Worm (Caenorhabditis elegans) whole organism, young adult: Measurements from ENCODE around the gene E02C12.6.

Experiments
- B0019.2 ChIP-seq: fragments of 200-800 bp; sonication (Bioruptor generic); conservative IDR thresholded peaks from 2 replicates; pipeline ENCODE4 v1.3.6; 2022; ENCODE audit warnings: missing genetic modification reagents, missing genetic modification characterization, missing compliant biosample characterization
- attf-3 ChIP-seq: fragments of 200-800 bp; sonication (Bioruptor generic); conservative IDR thresholded peaks from 2 replicates; pipeline ENCODE4 v1.3.6; 2022; ENCODE audit warnings: missing genetic modification reagents, missing genetic modification characterization, missing compliant biosample characterization
- lin-26 ChIP-seq: fragments of 200-800 bp; sonication (Bioruptor generic); IDR thresholded peaks from 2 replicates; pipeline ENCODE4 v1.3.6; 2022; ENCODE audit warnings: missing genetic modification reagents, missing genetic modification characterization, missing compliant biosample characterization
- madf-8 ChIP-seq: fragments of 200-800 bp; sonication (Bioruptor generic); conservative IDR thresholded peaks from 2 replicates; pipeline ENCODE4 v1.3.6; 2022; ENCODE audit warnings: missing genetic modification reagents, missing genetic modification characterization, missing compliant biosample characterization
- nhr-179 ChIP-seq: sonication (generic microtip); optimal IDR thresholded peaks from 2 replicates; lab custom pipeline; 2016; ENCODE audit warnings: mild to moderate bottlenecking, missing genetic modification characterization, missing compliant biosample characterization
- pha-4 ChIP-seq: fragments of 150-350 bp; sonication (generic microtip); optimal IDR thresholded peaks from 2 replicates; lab custom pipeline; 2014; ENCODE audit warnings: missing biosample characterization, missing genetic modification reagents, missing genetic modification characterization
- zfh-2 ChIP-seq: fragments of 200-800 bp; sonication (Bioruptor generic); conservative IDR thresholded peaks from 2 replicates; pipeline ENCODE4 v1.3.6; 2022; ENCODE audit warnings: missing genetic modification reagents, missing genetic modification characterization, missing compliant biosample characterization

ce11 chrV:9376417-9376816 lies 5.5 kb upstream of the E02C12.6 start, which contains the start of gene E02C12.19:
- TF ChIP-seq B0019.2 (GFP tag; lab: Robert Waterston, UW), result no peak
- TF ChIP-seq zfh-2 (GFP tag; lab: Robert Waterston, UW), result no peak
- TF ChIP-seq pha-4 (tag; lab: Kevin White, UChicago), result no peak
- TF ChIP-seq nhr-179 (tag; lab: Kevin White, UChicago), result no peak
- no peak for TF ChIP-seq madf-8
- TF ChIP-seq attf-3 (GFP tag; lab: Robert Waterston, UW), result no peak
- TF ChIP-seq lin-26, result no peak
